Worm (Caenorhabditis elegans): ENCODE measurements around the gene otub-1.

otub-1 gene

ce11 chrV:15082291-15082690, 16.2 kb downstream of the otub-1 start, which contains the start of the genes C01G10.10 and C01G10.9 (continued):
- TF ChIP-seq lin-13 (GFP tag; optimal IDR thresholded peaks at IDR 0.05) (peak; percentile 49), aha-1 (tag) (peak; percentile 31), ceh-62 (tag; optimal IDR thresholded peaks at IDR 0.05) (no peak), php-3 (GFP tag; IDR thresholded peaks at IDR 0.05) (no peak), dmd-9 (GFP tag; IDR thresholded peaks at IDR 0.05) (peak; percentile 58; the same call in 1 of the 2 replicates), zip-2 (tag; optimal IDR thresholded peaks at IDR 0.05) (no peak), unc-39 (tag; optimal IDR thresholded peaks at IDR 0.05) (no peak), nhr-102 (tag; optimal IDR thresholded peaks at IDR 0.05) (peak; percentile 8), aly-2 (tag; optimal IDR thresholded peaks at IDR 0.05) (no peak), lin-38 (GFP tag; IDR thresholded peaks at IDR 0.05) (peak; percentile 74), dmd-6 (GFP tag; IDR thresholded peaks at IDR 0.05) (peak; percentile 64), tra-1 (GFP tag; IDR thresholded peaks at IDR 0.05) (no peak), madf-9 (GFP tag; conservative IDR thresholded peaks at IDR 0.05) (0 out of 2 replicates have a peak, but pooled peaks have one; percentile 24), F10B5.3 (tag; optimal IDR thresholded peaks at IDR 0.05) (no peak), mep-1 (tag; optimal IDR thresholded peaks at IDR 0.05) (peak; percentile 48), zag-1 (tag; optimal IDR thresholded peaks at IDR 0.05) (no peak), ZK337.2 (GFP tag; IDR thresholded peaks at IDR 0.05) (0 out of 2 replicates have a peak, but pooled peaks have one; percentile 69), Y105C5A.15 (GFP tag; IDR thresholded peaks at IDR 0.05) (no peak), rbr-2 (tag; optimal IDR thresholded peaks at IDR 0.05) (peak; percentile 36), skn-1 (tag; optimal IDR thresholded peaks at IDR 0.05) (no peak), unc-130 (GFP tag; optimal IDR thresholded peaks at IDR 0.05) (peak; percentile 89), nhr-6 (tag; optimal IDR thresholded peaks at IDR 0.05) (peak; percentile 69)

ce11 chrV:15083659-15084058, 17.6 kb downstream of the otub-1 start:
- no peak for TF ChIP-seq ceh-32 (tag; optimal IDR thresholded peaks at IDR 0.05; ENCODE audit: poor library complexity)
- TF ChIP-seq fkh-10 (GFP tag; optimal IDR thresholded peaks at IDR 0.05) = no peak
- TF ChIP-seq F49E8.2 (tag; optimal IDR thresholded peaks at IDR 0.05; ENCODE audit: borderline replicate concordance) = peak; percentile 32
- TF ChIP-seq unc-62 (GFP tag; optimal IDR thresholded peaks at IDR 0.05 in 1 of 2) = no peak
- TF ChIP-seq unc-62 (tag; optimal IDR thresholded peaks at IDR 0.05) = no peak
- no peak for TF ChIP-seq daf-16 (GFP tag; optimal IDR thresholded peaks at IDR 0.05)
- peak; percentile 25 for TF ChIP-seq daf-16 (tag; optimal IDR thresholded peaks at IDR 0.05)
- no peak for TF ChIP-seq zag-1 (tag; optimal IDR thresholded peaks at IDR 0.05)
- TF ChIP-seq ceh-44 (GFP tag; IDR thresholded peaks at IDR 0.05) = no peak
- no peak for TF ChIP-seq ctbp-1 (GFP tag; IDR thresholded peaks at IDR 0.05)
- no peak for TF ChIP-seq zfp-2 (tag; optimal IDR thresholded peaks at IDR 0.05)
- TF ChIP-seq Y105C5A.15 (GFP tag; IDR thresholded peaks at IDR 0.05) = no peak
- peak; percentile 66 for TF ChIP-seq lin-38 (GFP tag; IDR thresholded peaks at IDR 0.05)
- TF ChIP-seq daf-8 (GFP tag; IDR thresholded peaks at IDR 0.05) = no peak
- no peak for TF ChIP-seq ceh-82 (tag; optimal IDR thresholded peaks at IDR 0.05)
- peak; percentile 35 for TF ChIP-seq lin-13 (GFP tag; optimal IDR thresholded peaks at IDR 0.05)
- TF ChIP-seq ceh-20 (GFP tag; IDR thresholded peaks at IDR 0.05) = no peak
- 0 out of 2 replicates have a peak, but pooled peaks have one; percentile 21 for TF ChIP-seq Y75B8A.6 (GFP tag; IDR thresholded peaks at IDR 0.05)
- no peak for TF ChIP-seq nhr-102 (tag; optimal IDR thresholded peaks at IDR 0.05)
- TF ChIP-seq egl-43 (GFP tag; IDR thresholded peaks at IDR 0.05) = peak; percentile 47; the same call in 1 of the 2 replicates
- no peak for TF ChIP-seq ceh-62 (tag; optimal IDR thresholded peaks at IDR 0.05)
- no peak for TF ChIP-seq hlh-11 (tag; optimal IDR thresholded peaks at IDR 0.05)
- peak; percentile 14; the same call in 1 of the 2 replicates for TF ChIP-seq T26A8.4 (GFP tag; IDR thresholded peaks at IDR 0.05)
- 0 out of 2 replicates have a peak, but pooled peaks have one; percentile 30 for TF ChIP-seq arid-1 (GFP tag; conservative IDR thresholded peaks at IDR 0.05)
- TF ChIP-seq jun-1 (tag; optimal IDR thresholded peaks at IDR 0.05) = no peak
- peak; percentile 70 for TF ChIP-seq ama-1 (optimal IDR thresholded peaks at IDR 0.05)
- TF ChIP-seq dmd-8 (GFP tag; IDR thresholded peaks at IDR 0.05) = no peak
- no peak for TF ChIP-seq saeg-2 (GFP tag; IDR thresholded peaks at IDR 0.05)
- peak; percentile 44 for TF ChIP-seq duxl-1 (tag; optimal IDR thresholded peaks at IDR 0.05; ENCODE audit: poor library complexity)
- TF ChIP-seq aha-1 (tag) = peak; percentile 18
- TF ChIP-seq pha-4 (GFP tag; IDR thresholded peaks at IDR 0.05) = peak; percentile 47; the same call in 1 of the 2 replicates
- TF ChIP-seq pha-4 (tag; optimal IDR thresholded peaks at IDR 0.05) = no peak
- TF ChIP-seq zip-11 (GFP tag; IDR thresholded peaks at IDR 0.05) = no peak
- no peak for TF ChIP-seq nhr-48 (tag; optimal IDR thresholded peaks at IDR 0.05)
- TF ChIP-seq Y48G9A.11 (GFP tag; IDR thresholded peaks at IDR 0.05) = peak; percentile 58; the same call in 1 of the 2 replicates
- no peak for TF ChIP-seq spr-3 (GFP tag; optimal IDR thresholded peaks at IDR 0.05)
